Worm (Caenorhabditis elegans) whole organism, L2 larva: ENCODE measurements around the gene oac-29.

ENCODE experiments used
- C34F6.9 ChIP-seq: fragments of 150-350 bp; optimal IDR thresholded peaks from 2 replicates; lab custom pipeline; 2014; ENCODE audit warnings: missing biosample characterization, missing genetic modification characterization
- F13H6.1 ChIP-seq: sonication (generic microtip); optimal IDR thresholded peaks from 2 replicates; lab custom pipeline; 2016; ENCODE audit warnings: missing genetic modification characterization, missing compliant biosample characterization
- Y55F3AM.14 ChIP-seq: fragments of 200-800 bp; sonication (Bioruptor generic); optimal IDR thresholded peaks from 2 replicates; lab custom pipeline; 2018; ENCODE audit warnings: mild to moderate bottlenecking, missing genetic modification characterization, missing compliant biosample characterization
- ZK546.5 ChIP-seq: sonication (generic microtip); optimal IDR thresholded peaks from 2 replicates; lab custom pipeline; 2017; ENCODE audit warnings: missing biosample characterization, missing genetic modification characterization
- alr-1 ChIP-seq: fragments of 150-350 bp; optimal IDR thresholded peaks from 2 replicates; lab custom pipeline; 2014; ENCODE audit warnings: missing biosample characterization, missing genetic modification characterization
- aly-2 ChIP-seq: fragments of 150-350 bp; optimal IDR thresholded peaks from 2 replicates; lab custom pipeline; 2014; ENCODE audit warnings: missing biosample characterization, missing genetic modification characterization
- ama-1 ChIP-seq: fragments of 150-350 bp; optimal IDR thresholded peaks from 2 replicates; lab custom pipeline; 2018; ENCODE audit warnings: inconsistent platforms
- blmp-1 ChIP-seq: sonication (generic microtip); optimal IDR thresholded peaks from 2 replicates; lab custom pipeline; 2017; ENCODE audit warnings: missing genetic modification characterization, mild to moderate bottlenecking, missing compliant biosample characterization, antibody characterized with exemption, moderate library complexity; ENCODE audit not compliant: insufficient read depth
- ceh-16 ChIP-seq: fragments of 150-350 bp; optimal IDR thresholded peaks from 2 replicates; lab custom pipeline; 2014; ENCODE audit warnings: missing biosample characterization, missing genetic modification characterization
- ceh-82 ChIP-seq: fragments of 150-350 bp; optimal IDR thresholded peaks from 2 replicates; lab custom pipeline; 2014; ENCODE audit warnings: missing biosample characterization, missing genetic modification characterization
- crh-2 ChIP-seq: sonication (generic microtip); optimal IDR thresholded peaks from 2 replicates; lab custom pipeline; 2017; ENCODE audit warnings: missing biosample characterization, missing genetic modification characterization
- dmd-4 ChIP-seq: sonication (generic microtip); optimal IDR thresholded peaks from 2 replicates; lab custom pipeline; 2017; ENCODE audit warnings: missing biosample characterization, missing genetic modification characterization
- elt-1 ChIP-seq: fragments of 150-350 bp; optimal IDR thresholded peaks from 2 replicates; lab custom pipeline; 2014; ENCODE audit warnings: missing biosample characterization, missing genetic modification characterization
- elt-3 ChIP-seq: sonication (generic microtip); optimal IDR thresholded peaks from 2 replicates; lab custom pipeline; 2017; ENCODE audit warnings: missing biosample characterization, missing genetic modification characterization
- fos-1 ChIP-seq: fragments of 150-350 bp; optimal IDR thresholded peaks from 2 replicates; lab custom pipeline; 2014; ENCODE audit warnings: missing biosample characterization, missing genetic modification characterization
- gmeb-1 ChIP-seq: fragments of 150-350 bp; optimal IDR thresholded peaks from 2 replicates; lab custom pipeline; 2014; ENCODE audit warnings: missing biosample characterization, missing genetic modification characterization
- lin-13 ChIP-seq: fragments of 150-350 bp; optimal IDR thresholded peaks from 2 replicates; lab custom pipeline; 2014; ENCODE audit warnings: missing biosample characterization, missing genetic modification reagents, missing genetic modification characterization
- lin-39 ChIP-seq: fragments of 150-350 bp; optimal IDR thresholded peaks from 2 replicates; lab custom pipeline; 2014; ENCODE audit warnings: missing biosample characterization, missing genetic modification reagents, missing genetic modification characterization
- lsy-2 ChIP-seq, 2 experiments: fragments of 150-350 bp in 1 of 2; sonication (generic microtip) in 1 of 2; optimal IDR thresholded peaks; 2 replicates each; lab custom pipeline; 2014 to 2017; ENCODE audit warnings: missing biosample characterization in 2 of 2, missing genetic modification characterization in 2 of 2
- mab-5 ChIP-seq: fragments of 150-350 bp; optimal IDR thresholded peaks from 2 replicates; lab custom pipeline; 2014; ENCODE audit warnings: missing biosample characterization, missing genetic modification characterization
- nhr-11 ChIP-seq: fragments of 150-350 bp; optimal IDR thresholded peaks from 2 replicates; lab custom pipeline; 2014; ENCODE audit warnings: missing biosample characterization, missing genetic modification characterization
- nhr-129 ChIP-seq: fragments of 150-350 bp; optimal IDR thresholded peaks from 2 replicates; lab custom pipeline; 2014; ENCODE audit warnings: missing biosample characterization, missing genetic modification characterization
- nhr-21 ChIP-seq: fragments of 150-350 bp; optimal IDR thresholded peaks from 2 replicates; lab custom pipeline; 2014; ENCODE audit warnings: missing biosample characterization, missing genetic modification characterization
- nhr-23 ChIP-seq: fragments of 150-350 bp; optimal IDR thresholded peaks from 2 replicates; lab custom pipeline; 2014; ENCODE audit warnings: missing biosample characterization, missing genetic modification reagents, missing genetic modification characterization
- nhr-237 ChIP-seq: fragments of 150-350 bp; optimal IDR thresholded peaks from 2 replicates; lab custom pipeline; 2014; ENCODE audit warnings: missing biosample characterization, missing genetic modification characterization
- nhr-25 ChIP-seq: fragments of 150-350 bp; sonication (generic microtip); optimal IDR thresholded peaks from 3 replicates; lab custom pipeline; 2014; ENCODE audit warnings: missing biosample characterization, missing genetic modification characterization
- nhr-6 ChIP-seq: fragments of 150-350 bp; optimal IDR thresholded peaks from 2 replicates; lab custom pipeline; 2014; ENCODE audit warnings: missing biosample characterization, missing genetic modification characterization
- nhr-77 ChIP-seq: fragments of 150-350 bp; optimal IDR thresholded peaks from 2 replicates; lab custom pipeline; 2014; ENCODE audit warnings: missing biosample characterization, missing genetic modification characterization
- peb-1 ChIP-seq: fragments of 150-350 bp; optimal IDR thresholded peaks from 2 replicates; lab custom pipeline; 2014; ENCODE audit warnings: missing biosample characterization, missing genetic modification characterization
- sem-4 ChIP-seq: fragments of 150-350 bp; optimal IDR thresholded peaks from 2 replicates; lab custom pipeline; 2014; ENCODE audit warnings: missing biosample characterization, missing genetic modification reagents, missing genetic modification characterization
- sma-3 ChIP-seq: sonication (generic microtip); optimal IDR thresholded peaks from 2 replicates; lab custom pipeline; 2016; ENCODE audit warnings: missing genetic modification reagents, missing genetic modification characterization, missing compliant biosample characterization
- sma-9 ChIP-seq, 2 experiments: fragments of 150-350 bp in 1 of 2; sonication (generic microtip) in 1 of 2; optimal IDR thresholded peaks; 2 replicates each; lab custom pipeline; 2014 to 2016; ENCODE audit warnings: missing genetic modification characterization in 2 of 2, mild to moderate bottlenecking in 1 of 2, missing biosample characterization in 1 of 2, missing compliant biosample characterization in 1 of 2, missing genetic modification reagents in 1 of 2, moderate library complexity in 1 of 2
- snpc-4 ChIP-seq: fragments of 150-350 bp; optimal IDR thresholded peaks from 2 replicates; lab custom pipeline; 2014; ENCODE audit warnings: missing biosample characterization, missing genetic modification characterization
- unc-39 ChIP-seq: fragments of 150-350 bp; optimal IDR thresholded peaks from 2 replicates; lab custom pipeline; 2014; ENCODE audit warnings: missing biosample characterization, missing genetic modification characterization
- unc-55 ChIP-seq: fragments of 150-350 bp; sonication (generic microtip); optimal IDR thresholded peaks from 3 replicates; lab custom pipeline; 2014; ENCODE audit warnings: missing biosample characterization, missing genetic modification reagents, missing genetic modification characterization
- zag-1 ChIP-seq: fragments of 150-350 bp; optimal IDR thresholded peaks from 2 replicates; lab custom pipeline; 2014; ENCODE audit warnings: missing biosample characterization, missing genetic modification characterization
- ztf-1 ChIP-seq: fragments of 200-800 bp; sonication (Bioruptor generic); conservative IDR thresholded peaks from 2 replicates; pipeline ENCODE4 v1.3.6; 2022; ENCODE audit warnings: missing genetic modification characterization, missing compliant biosample characterization
- ztf-11 ChIP-seq: sonication (generic microtip); optimal IDR thresholded peaks from 2 replicates; lab custom pipeline; 2017; ENCODE audit warnings: missing biosample characterization, missing genetic modification characterization
- ztf-4 ChIP-seq: fragments of 150-350 bp; optimal IDR thresholded peaks from 2 replicates; lab custom pipeline; 2014; ENCODE audit warnings: missing biosample characterization, missing genetic modification characterization

The oac-29 gene

DNA sequence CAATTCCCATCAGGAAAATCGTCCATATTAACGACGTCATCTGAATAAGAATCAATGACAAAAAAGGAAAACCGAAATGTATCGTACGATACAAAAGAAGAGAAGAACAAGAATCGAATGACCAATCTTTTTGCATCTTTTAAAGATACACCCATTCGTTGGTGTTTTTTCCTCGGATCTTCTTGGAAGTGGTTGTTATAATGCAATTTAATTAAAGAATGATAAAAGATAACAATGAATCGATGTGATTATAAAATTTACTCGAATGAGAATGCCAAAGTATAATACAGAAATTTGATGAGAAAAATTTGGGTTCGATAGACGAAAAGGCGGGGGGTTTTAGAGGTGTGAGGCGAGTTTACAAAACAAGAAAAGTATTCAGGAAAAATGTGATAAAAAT, 6.4 kb downstream of the oac-29 start, which contains the start of gene F41E6.12:
TSS of gene F41E6.12 (minus strand) at position 101 of the 400 bp plus-strand sequence.
- TF ChIP-seq mab-5 (tag; lab: Kevin White, UChicago) (no peak), ceh-82 (no peak), lsy-2 (tag; optimal IDR thresholded peaks at IDR 0.05; lab: Kevin White, UChicago) (no peak), unc-39 (tag; lab: Kevin White, UChicago) (no peak), snpc-4 (tag; lab: Kevin White, UChicago) (no peak), sma-3 (GFP tag; lab: Kevin White, UChicago) (no peak), nhr-129 (no peak), dmd-4 (tag; lab: Kevin White, UChicago) (no peak), nhr-23 (tag; lab: Kevin White, UChicago) (no peak), ZK546.5 (tag; lab: Kevin White, UChicago) (no peak), Y55F3AM.14 (GFP tag; lab: Kevin White, UChicago) (no peak), nhr-237 (tag; lab: Kevin White, UChicago) (no peak), zag-1 (tag; lab: Kevin White, UChicago) (no peak), elt-3 (tag; lab: Kevin White, UChicago) (no peak), fos-1 (no peak), ztf-1 (GFP tag; lab: Robert Waterston, UW) (no peak), unc-55 (GFP tag; lab: Kevin White, UChicago) (no peak), nhr-21 (no peak), C34F6.9 (tag; lab: Kevin White, UChicago) (no peak)

DNA sequence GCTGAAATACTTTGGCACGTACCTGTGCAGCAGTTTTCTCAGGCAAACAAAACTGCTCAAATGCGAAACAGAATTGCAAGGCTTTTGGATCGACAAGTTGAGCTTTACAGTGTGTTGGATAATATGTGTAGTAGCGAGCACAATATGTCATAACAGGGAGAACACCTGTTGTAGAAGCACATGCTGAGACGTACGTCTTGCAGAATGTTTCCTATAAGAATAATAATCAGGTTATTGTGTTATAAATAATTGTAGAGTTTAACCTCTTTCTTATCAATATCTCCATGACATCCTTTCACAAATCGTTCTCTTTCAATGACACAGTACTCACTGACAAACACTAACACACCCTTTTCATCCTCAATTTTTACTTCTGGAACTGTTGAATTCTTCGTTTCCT, 7.9 kb downstream of the oac-29 start:
- TF ChIP-seq elt-1 (tag; lab: Kevin White, UChicago) (no peak), snpc-4 (tag; lab: Kevin White, UChicago) (no peak), unc-55 (GFP tag; lab: Kevin White, UChicago) (no peak), mab-5 (tag; lab: Kevin White, UChicago) (no peak), nhr-129 (no peak), F13H6.1 (tag; lab: Kevin White, UChicago) (no peak), nhr-25 (tag; lab: Kevin White, UChicago) (no peak), unc-39 (tag; lab: Kevin White, UChicago) (no peak), lin-39 (tag; lab: Kevin White, UChicago) (no peak), ama-1 (lab: Kevin White, UChicago) (no peak), nhr-11 (tag; lab: Kevin White, UChicago) (no peak), crh-2 (tag; lab: Kevin White, UChicago) (no peak), sem-4 (tag; lab: Kevin White, UChicago) (no peak), C34F6.9 (tag; lab: Kevin White, UChicago) (no peak), aly-2 (tag; lab: Kevin White, UChicago) (no peak), nhr-6 (tag; lab: Kevin White, UChicago) (no peak), ceh-16 (tag; lab: Kevin White, UChicago) (no peak), Y55F3AM.14 (GFP tag; lab: Kevin White, UChicago) (no peak), blmp-1 (tag; lab: Kevin White, UChicago) (no peak), fos-1 (no peak)

DNA sequence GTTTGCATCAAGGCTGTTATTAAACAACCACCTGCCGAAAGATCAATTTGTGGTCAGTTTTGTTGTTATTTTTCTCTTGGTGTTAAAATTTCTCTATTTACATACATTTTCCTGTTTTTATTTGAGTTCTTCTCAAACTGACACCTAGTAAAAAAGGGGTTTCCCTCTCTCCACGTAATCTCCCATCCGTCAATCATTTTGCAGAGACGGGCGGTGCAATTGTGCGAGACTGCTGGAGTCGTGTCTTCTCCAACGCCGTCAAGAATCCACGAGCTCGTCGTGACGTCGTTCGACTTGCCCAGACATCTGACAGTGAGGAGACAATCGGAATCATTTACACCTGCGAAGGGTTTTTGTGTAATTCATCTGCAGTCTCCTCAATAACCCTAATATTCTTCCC, 9.1 kb downstream of the oac-29 start:
- TF ChIP-seq gmeb-1 (tag; lab: Kevin White, UChicago), result no peak

- TF ChIP-seq unc-55 (GFP tag; lab: Kevin White, UChicago) (peak; percentile 10), ztf-11 (tag; lab: Kevin White, UChicago) (no peak), nhr-129 (no peak), nhr-6 (tag; lab: Kevin White, UChicago) (no peak)
Observed at ce11 chrV:8623754-8624153, 11.7 kb downstream of the oac-29 start, which contains the start of gene F41E6.17. TSS of gene F41E6.17 (plus strand) at chrV:8624101.

- TF ChIP-seq nhr-77 (no peak), ztf-4 (tag; lab: Kevin White, UChicago) (no peak), sma-3 (GFP tag; lab: Kevin White, UChicago) (no peak), elt-1 (tag; lab: Kevin White, UChicago) (no peak), nhr-25 (tag; lab: Kevin White, UChicago) (no peak), alr-1 (no peak), ztf-11 (tag; lab: Kevin White, UChicago) (no peak), dmd-4 (tag; lab: Kevin White, UChicago) (no peak), sma-9 (GFP tag; optimal IDR thresholded peaks at IDR 0.05; lab: Kevin White, UChicago) (no peak), sma-9 (tag; optimal IDR thresholded peaks at IDR 0.05; lab: Kevin White, UChicago) (no peak), aly-2 (tag; lab: Kevin White, UChicago) (no peak), lin-39 (tag; lab: Kevin White, UChicago) (no peak), ceh-82 (no peak), nhr-129 (no peak), lin-13 (GFP tag; lab: Kevin White, UChicago) (no peak), zag-1 (tag; lab: Kevin White, UChicago) (no peak), fos-1 (no peak), elt-3 (tag; lab: Kevin White, UChicago) (no peak), peb-1 (tag; lab: Kevin White, UChicago) (no peak)
- TF ChIP-seq, all 48 proteins: peak for 0
Observed at ce11 chrV:8622314-8622713, 13.2 kb downstream of the oac-29 start, which contains the start of gene F41E6.1. TSS of gene F41E6.1 (plus strand) at chrV:8622614.
